Fruit fly (Drosophila melanogaster) whole organism, pupa: ENCODE measurements around the gene CG16888.

Experiments
- CG13204 ChIP-seq: fragments of 200-800 bp; sonication (Bioruptor generic); optimal IDR thresholded peaks from 2 replicates; lab custom pipeline; 2018; ENCODE audit warnings: missing biosample characterization, mild to moderate bottlenecking, missing genetic modification characterization, moderate library complexity
- CG14655 ChIP-seq: fragments of 200-800 bp; sonication (Bioruptor generic); optimal IDR thresholded peaks from 3 replicates; lab custom pipeline; 2017; ENCODE audit warnings: mild to moderate bottlenecking, missing biosample characterization, missing genetic modification reagents, missing genetic modification characterization
- CG15710 ChIP-seq: fragments of 200-800 bp; sonication (Bioruptor generic); optimal IDR thresholded peaks from 2 replicates; lab custom pipeline; 2018; ENCODE audit warnings: missing biosample characterization, mild to moderate bottlenecking, missing genetic modification characterization, moderate library complexity
- CG32121 ChIP-seq: fragments of 200-800 bp; sonication (Bioruptor generic); IDR thresholded peaks from 2 replicates; pipeline ENCODE4 v1.3.6; 2022; ENCODE audit warnings: missing biosample characterization, missing genetic modification characterization
- CG34367 ChIP-seq: fragments of 200-800 bp; sonication (Bioruptor generic); optimal IDR thresholded peaks from 2 replicates; lab custom pipeline; 2018; ENCODE audit warnings: missing biosample characterization, mild to moderate bottlenecking, missing genetic modification characterization
- CG4496 ChIP-seq: fragments of 200-800 bp; sonication (Bioruptor generic); IDR thresholded peaks from 3 replicates; pipeline ENCODE4 v1.3.6; 2022; ENCODE audit warnings: missing biosample characterization, missing genetic modification characterization
- CG8159 ChIP-seq: fragments of 200-800 bp; sonication (Bioruptor generic); optimal IDR thresholded peaks from 3 replicates; lab custom pipeline; 2018; ENCODE audit warnings: missing biosample characterization, mild to moderate bottlenecking, missing genetic modification characterization, moderate library complexity
- CG8301 ChIP-seq: fragments of 200-800 bp; sonication (Bioruptor generic); optimal IDR thresholded peaks from 2 replicates; lab custom pipeline; 2018; ENCODE audit warnings: missing biosample characterization, mild to moderate bottlenecking, missing genetic modification characterization
- Ets98B ChIP-seq: fragments of 200-800 bp; sonication (Bioruptor generic); IDR thresholded peaks from 2 replicates; pipeline ENCODE4 v1.3.6; 2022; ENCODE audit warnings: missing biosample characterization, missing genetic modification characterization
- Pif1A ChIP-seq: fragments of 200-800 bp; sonication (Bioruptor generic); optimal IDR thresholded peaks from 3 replicates; lab custom pipeline; 2016; ENCODE audit warnings: missing biosample characterization, missing genetic modification characterization
- Snoo ChIP-seq: fragments of 200-800 bp; sonication (Bioruptor generic); optimal IDR thresholded peaks from 3 replicates; lab custom pipeline; 2017; ENCODE audit warnings: missing biosample characterization, mild to moderate bottlenecking, missing genetic modification characterization, inconsistent platforms
- fd96Ca ChIP-seq: fragments of 200-800 bp; sonication (Bioruptor generic); IDR thresholded peaks from 3 replicates; pipeline ENCODE4 v1.3.6; 2022; ENCODE audit warnings: missing biosample characterization, missing genetic modification characterization
- gl ChIP-seq: fragments of 200-800 bp; sonication (Bioruptor generic); optimal IDR thresholded peaks from 2 replicates; lab custom pipeline; 2018; ENCODE audit warnings: missing biosample characterization, mild to moderate bottlenecking, missing genetic modification characterization
- rn ChIP-seq: fragments of 200-800 bp; sonication (Bioruptor generic); IDR thresholded peaks from 2 replicates; pipeline ENCODE4 v1.3.6; 2022; ENCODE audit warnings: missing biosample characterization, missing genetic modification characterization

DNA sequence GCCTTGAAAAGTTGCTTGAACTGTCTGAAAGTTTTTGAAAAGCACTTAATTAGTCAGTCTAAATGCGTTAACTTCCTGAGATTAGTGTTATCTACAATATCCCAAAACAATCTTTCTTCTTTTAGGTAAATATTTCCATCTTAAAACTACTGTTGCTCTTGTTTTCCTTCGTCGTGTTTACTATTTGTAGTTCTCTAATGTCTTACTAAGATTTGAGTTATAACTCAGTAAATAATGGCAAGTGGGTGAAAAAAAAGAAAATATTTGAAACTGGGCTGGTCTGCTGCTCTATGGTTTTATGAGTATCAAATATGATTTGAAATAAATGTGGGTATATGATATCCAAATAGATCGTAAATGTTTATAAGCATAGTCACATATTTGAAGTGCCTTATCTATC, 11.9 kb downstream of the CG16888 start:
- TF ChIP-seq CG13204 (GFP tag; lab: Kevin White, UChicago) (no peak), Ets98B (no peak), CG32121 (GFP tag; lab: Robert Waterston, UW) (no peak), fd96Ca (no peak), CG4496 (GFP tag; lab: Robert Waterston, UW) (no peak), CG34367 (tag; lab: Kevin White, UChicago) (no peak), Snoo (tag; lab: Kevin White, UChicago) (no peak), Pif1A (GFP tag; lab: Kevin White, UChicago) (no peak), CG8159 (no peak), CG8301 (tag; lab: Kevin White, UChicago) (no peak), rn (GFP tag; lab: Robert Waterston, UW) (no peak), CG15710 (tag; lab: Kevin White, UChicago) (no peak), gl (tag; lab: Kevin White, UChicago) (no peak), CG14655 (GFP tag; lab: Kevin White, UChicago) (no peak)
